2 fruit fly cellular contexts compared by ENCODE assay signal in the genomic region with DNA sequence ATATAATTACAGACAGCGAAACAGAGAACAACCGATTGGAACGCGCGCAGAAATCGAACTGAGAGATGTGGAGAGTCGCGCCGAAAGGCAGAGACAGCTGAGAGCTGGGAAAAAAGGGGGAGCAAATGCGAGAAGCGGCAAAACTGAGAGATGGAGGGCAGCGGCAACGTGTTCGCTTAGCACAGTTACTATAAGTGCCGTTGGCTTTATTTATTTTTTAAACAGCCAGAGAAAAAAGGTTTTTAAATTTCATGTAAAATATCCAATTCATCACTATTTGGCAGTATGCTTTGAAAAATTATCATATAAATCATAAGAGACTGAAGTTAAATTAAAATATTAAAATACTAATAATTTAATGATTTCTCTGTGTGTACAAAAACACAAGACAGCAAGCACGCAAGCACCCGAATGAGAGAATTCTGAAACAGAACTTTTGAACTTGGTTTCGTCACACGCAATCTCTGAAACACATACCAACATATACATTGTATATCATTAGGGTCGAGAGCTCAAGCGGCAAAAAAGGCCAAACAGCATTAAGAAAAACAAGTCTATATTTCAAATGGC.
TF ChIP-seq lines count a peak whose summit lies in the region.

No protein-coding gene starts in this region.

TF ChIP-seq in whole organism, embryonic, 481 proteins besides CTCF, POLR2A, EP300 and RAD21 (continued from another document and continues in another):
- TF ChIP-seq CG42726 (GFP tag; IDR thresholded peaks at IDR 0.05; lab: Robert Waterston, UW; ENCODE audit: partially characterized antibody) (0 out of 2 replicates have a peak, but pooled peaks have one; percentile 22), crp (GFP tag; optimal IDR thresholded peaks at IDR 0.05; lab: Kevin White, UChicago) (peak in 1 of 2 experiments; percentile 13), dmrt99B (tag; optimal IDR thresholded peaks at IDR 0.05; lab: Kevin White, UChicago) (peak; percentile 82), hkb (optimal IDR thresholded peaks at IDR 0.05; lab: Kevin White, UChicago) (no peak), hkb (GFP tag; IDR thresholded peaks at IDR 0.05; lab: Robert Waterston, UW) (peak; percentile 90), CG10565 (GFP tag; optimal IDR thresholded peaks at IDR 0.05; lab: Kevin White, UChicago) (no peak), pb (GFP tag; optimal IDR thresholded peaks at IDR 0.05; lab: Kevin White, UChicago) (no peak), CG7271 (tag; optimal IDR thresholded peaks at IDR 0.05; lab: Kevin White, UChicago) (no peak), CG17361 (GFP tag; IDR thresholded peaks at IDR 0.05; lab: Robert Waterston, UW) (peak; percentile 79), CG11085 (GFP tag; IDR thresholded peaks at IDR 0.05; lab: Robert Waterston, UW) (peak; percentile 83), Mes4 (GFP tag; optimal IDR thresholded peaks at IDR 0.05; lab: Kevin White, UChicago) (no peak), Blimp-1 (GFP tag; optimal IDR thresholded peaks at IDR 0.05; lab: Kevin White, UChicago) (peak; percentile 78), CG6854 (GFP tag; optimal IDR thresholded peaks at IDR 0.05; lab: Kevin White, UChicago) (peak; percentile 82), Lpt (GFP tag; optimal IDR thresholded peaks at IDR 0.05; lab: Kevin White, UChicago) (no peak), C15 (GFP tag; IDR thresholded peaks at IDR 0.05; lab: Robert Waterston, UW) (peak; percentile 83; the same call in 2 of the 3 replicates), CG10209 (GFP tag; optimal IDR thresholded peaks at IDR 0.05; lab: Kevin White, UChicago) (peak; percentile 80), mam (GFP tag; optimal IDR thresholded peaks at IDR 0.05; lab: Kevin White, UChicago) (peak; percentile 49), CG1024 (GFP tag; IDR thresholded peaks at IDR 0.05; lab: Robert Waterston, UW) (peak; percentile 48), CG10274 (GFP tag; optimal IDR thresholded peaks at IDR 0.05; lab: Kevin White, UChicago) (peak; percentile 61), CG17568 (GFP tag; optimal IDR thresholded peaks at IDR 0.05; lab: Kevin White, UChicago) (peak; percentile 48), zfh2 (GFP tag; optimal IDR thresholded peaks at IDR 0.05; lab: Kevin White, UChicago) (peak; percentile 70), Ptx1 (GFP tag; IDR thresholded peaks at IDR 0.05; lab: Robert Waterston, UW) (peak; percentile 90), CG11696 (GFP tag; IDR thresholded peaks at IDR 0.05; lab: Robert Waterston, UW) (peak; percentile 79), CG8924 (tag; optimal IDR thresholded peaks at IDR 0.05; lab: Kevin White, UChicago) (peak; percentile 84), cad (GFP tag; optimal IDR thresholded peaks at IDR 0.05; lab: Kevin White, UChicago) (no peak), CG5953 (GFP tag; IDR thresholded peaks at IDR 0.05; lab: Robert Waterston, UW) (0 out of 2 replicates have a peak, but pooled peaks have one; percentile 49), knrl (GFP tag; IDR thresholded peaks at IDR 0.05; lab: Robert Waterston, UW; ENCODE audit: partially characterized antibody) (no peak), D (optimal IDR thresholded peaks at IDR 0.05; lab: Kevin White, UChicago) (no peak), D (GFP tag; optimal IDR thresholded peaks at IDR 0.05; lab: Kevin White, UChicago) (peak; percentile 33), CG16779 (GFP tag; IDR thresholded peaks at IDR 0.05; lab: Robert Waterston, UW) (peak; percentile 85), Optix (GFP tag; IDR thresholded peaks at IDR 0.05; lab: Robert Waterston, UW) (peak; percentile 56; the same call in 2 of the 3 replicates), zf30C (GFP tag; optimal IDR thresholded peaks at IDR 0.05; lab: Kevin White, UChicago) (peak; percentile 54), Sox102F (GFP tag; optimal IDR thresholded peaks at IDR 0.05; lab: Kevin White, UChicago) (peak; percentile 77), HHEX (GFP tag; optimal IDR thresholded peaks at IDR 0.05; lab: Kevin White, UChicago) (peak; percentile 91), NC2β (GFP tag; optimal IDR thresholded peaks at IDR 0.05; lab: Kevin White, UChicago) (no peak), bigmax (GFP tag; optimal IDR thresholded peaks at IDR 0.05; lab: Kevin White, UChicago) (no peak), fd3F (GFP tag; optimal IDR thresholded peaks at IDR 0.05; lab: Kevin White, UChicago) (peak; percentile 85), Kr (GFP tag; optimal IDR thresholded peaks at IDR 0.05; lab: Kevin White, UChicago) (no peak), CrebB (tag; optimal IDR thresholded peaks at IDR 0.05; lab: Kevin White, UChicago) (peak; percentile 64), CG1832 (GFP tag; optimal IDR thresholded peaks at IDR 0.05; lab: Kevin White, UChicago) (no peak), Elba2 (GFP tag; optimal IDR thresholded peaks at IDR 0.05; lab: Kevin White, UChicago) (no peak), zen (tag; optimal IDR thresholded peaks at IDR 0.05; lab: Kevin White, UChicago) (peak; percentile 25), sc (optimal IDR thresholded peaks at IDR 0.05; lab: Kevin White, UChicago) (no peak), sc (GFP tag; optimal IDR thresholded peaks at IDR 0.05; lab: Kevin White, UChicago) (peak; percentile 9), Myb (GFP tag; optimal IDR thresholded peaks at IDR 0.05; lab: Kevin White, UChicago) (no peak), Dip3 (GFP tag; optimal IDR thresholded peaks at IDR 0.05; lab: Kevin White, UChicago) (peak; percentile 32), mld (GFP tag; IDR thresholded peaks at IDR 0.05; lab: Robert Waterston, UW; ENCODE audit: partially characterized antibody) (no peak), CG3847 (GFP tag; IDR thresholded peaks at IDR 0.05; lab: Robert Waterston, UW) (peak; percentile 90), Sox100B (GFP tag; optimal IDR thresholded peaks at IDR 0.05; lab: Kevin White, UChicago) (peak; percentile 79), CG8944 (GFP tag; optimal IDR thresholded peaks at IDR 0.05; lab: Kevin White, UChicago) (peak; percentile 9), CG15269 (tag; optimal IDR thresholded peaks at IDR 0.05; lab: Kevin White, UChicago) (peak; percentile 88), btn (GFP tag; optimal IDR thresholded peaks at IDR 0.05; lab: Kevin White, UChicago) (no peak), z (GFP tag; IDR thresholded peaks at IDR 0.05; lab: Robert Waterston, UW) (no peak), CG6654 (GFP tag; optimal IDR thresholded peaks at IDR 0.05; lab: Kevin White, UChicago) (no peak), CG12071 (GFP tag; optimal IDR thresholded peaks at IDR 0.05; lab: Kevin White, UChicago) (peak; percentile 18), wor (GFP tag; IDR thresholded peaks at IDR 0.05; lab: Robert Waterston, UW) (peak; percentile 67; the same call in 1 of the 2 replicates), unpg (GFP tag; optimal IDR thresholded peaks at IDR 0.05; lab: Kevin White, UChicago) (peak; percentile 76), nom (GFP tag; optimal IDR thresholded peaks at IDR 0.05; lab: Kevin White, UChicago) (peak; percentile 38), CG10462 (GFP tag; optimal IDR thresholded peaks at IDR 0.05; lab: Kevin White, UChicago) (peak; percentile 46), al (GFP tag; IDR thresholded peaks at IDR 0.05; lab: Robert Waterston, UW) (peak; percentile 87), bab2 (GFP tag; optimal IDR thresholded peaks at IDR 0.05; lab: Kevin White, UChicago) (peak; percentile 47), CG13123 (GFP tag; optimal IDR thresholded peaks at IDR 0.05; lab: Kevin White, UChicago) (no peak)

TF ChIP-seq in whole organism, prepupa, 60 proteins besides CTCF, POLR2A, EP300 and RAD21 (continued from another document):
- TF ChIP-seq salr (GFP tag; optimal IDR thresholded peaks at IDR 0.05; lab: Kevin White, UChicago), result peak in 1 of 2 experiments; percentile 30
- peak; percentile 58 for TF ChIP-seq cyc (GFP tag; optimal IDR thresholded peaks at IDR 0.05; lab: Kevin White, UChicago)
- TF ChIP-seq Sox14 (GFP tag; optimal IDR thresholded peaks at IDR 0.05; lab: Kevin White, UChicago), result peak; percentile 20
- peak; percentile 4 for TF ChIP-seq Blimp-1 (GFP tag; optimal IDR thresholded peaks at IDR 0.05; lab: Kevin White, UChicago)
- peak; percentile 65 for TF ChIP-seq achi (GFP tag; optimal IDR thresholded peaks at IDR 0.05; lab: Kevin White, UChicago)
- peak; percentile 63 for TF ChIP-seq Smox (GFP tag; optimal IDR thresholded peaks at IDR 0.05; lab: Kevin White, UChicago)
- peak; percentile 25 for TF ChIP-seq CG6276 (GFP tag; optimal IDR thresholded peaks at IDR 0.05; lab: Kevin White, UChicago)
- TF ChIP-seq svp (GFP tag; lab: Kevin White, UChicago), result peak; percentile 93
- TF ChIP-seq pdm3 (GFP tag; optimal IDR thresholded peaks at IDR 0.05; lab: Kevin White, UChicago), result peak; percentile 57
- peak; percentile 48 for TF ChIP-seq CG3032 (tag; optimal IDR thresholded peaks at IDR 0.05; lab: Kevin White, UChicago)
- peak; percentile 65 for TF ChIP-seq net (GFP tag; optimal IDR thresholded peaks at IDR 0.05; lab: Kevin White, UChicago)
- peak; percentile 50 for TF ChIP-seq spab (GFP tag; optimal IDR thresholded peaks at IDR 0.05; lab: Kevin White, UChicago)
- TF ChIP-seq CG11762 (GFP tag; optimal IDR thresholded peaks at IDR 0.05; lab: Kevin White, UChicago; ENCODE audit: insufficient read depth), result peak; percentile 20
